Fruit fly (Drosophila melanogaster) whole organism, wandering third instar larva: ENCODE measurements around the gene Sirt4.

Experiments
- Abd-B ChIP-seq: fragments of >200 bp; optimal IDR thresholded peaks from 2 replicates; lab custom pipeline; 2017; ENCODE audit warnings: missing biosample characterization, missing genetic modification characterization
- CG32264 ChIP-seq: fragments of 200-800 bp; sonication (Bioruptor generic); optimal IDR thresholded peaks from 2 replicates; lab custom pipeline; 2016; ENCODE audit warnings: missing biosample characterization, missing genetic modification characterization
- CG9705 ChIP-seq: fragments of 200-800 bp; sonication (Bioruptor generic); optimal IDR thresholded peaks from 2 replicates; lab custom pipeline; 2018; ENCODE audit warnings: missing biosample characterization, mild to moderate bottlenecking, missing genetic modification characterization
- CrebA ChIP-seq: fragments of 200-800 bp; sonication (Bioruptor generic); optimal IDR thresholded peaks from 2 replicates; lab custom pipeline; 2016; ENCODE audit warnings: missing biosample characterization, mild to moderate bottlenecking, missing genetic modification characterization, borderline replicate concordance
- Dfd ChIP-seq: fragments of >200 bp; optimal IDR thresholded peaks from 2 replicates; lab custom pipeline; 2017; ENCODE audit warnings: missing biosample characterization, missing genetic modification characterization
- Dif ChIP-seq: fragments of 200-275, 200-300 bp; sonication (Bioruptor generic); optimal IDR thresholded peaks from 2 replicates; lab custom pipeline; 2018; ENCODE audit warnings: missing biosample characterization, missing genetic modification characterization; ENCODE audit not compliant: partially characterized antibody
- GATAd ChIP-seq: sonication (Bioruptor generic); optimal IDR thresholded peaks from 2 replicates; lab custom pipeline; 2016; ENCODE audit warnings: missing biosample characterization, missing genetic modification characterization
- HLH106 ChIP-seq: fragments of 200-800 bp; optimal IDR thresholded peaks from 3 replicates; lab custom pipeline; 2019; ENCODE audit warnings: missing biosample characterization, mild to moderate bottlenecking, missing genetic modification characterization, moderate library complexity
- Hnf4 ChIP-seq: fragments of 200-800 bp; sonication (Bioruptor generic); optimal IDR thresholded peaks from 2 replicates; lab custom pipeline; 2016; ENCODE audit warnings: missing biosample characterization, mild to moderate bottlenecking, missing genetic modification characterization
- Hr78 ChIP-seq: fragments of >200 bp; optimal IDR thresholded peaks from 2 replicates; lab custom pipeline; 2017; ENCODE audit warnings: missing biosample characterization, missing genetic modification characterization
- Hr83 ChIP-seq: fragments of 200-300 bp; sonication (Bioruptor generic); optimal IDR thresholded peaks from 2 replicates; lab custom pipeline; 2016; ENCODE audit warnings: missing biosample characterization, mild to moderate bottlenecking, missing genetic modification characterization, moderate library complexity; ENCODE audit not compliant: poor library complexity, severe bottlenecking
- Jra ChIP-seq: sonication (Bioruptor generic); optimal IDR thresholded peaks from 2 replicates; lab custom pipeline; 2016; ENCODE audit warnings: missing biosample characterization, missing genetic modification characterization
- Mio ChIP-seq: sonication (Bioruptor generic); optimal IDR thresholded peaks from 2 replicates; lab custom pipeline; 2016; ENCODE audit warnings: missing biosample characterization, missing genetic modification characterization
- Myc ChIP-seq: fragments of >200 bp; optimal IDR thresholded peaks from 2 replicates; lab custom pipeline; 2017
- N ChIP-seq: fragments of >200 bp; optimal IDR thresholded peaks from 2 replicates; lab custom pipeline; 2018; ENCODE audit warnings: missing biosample characterization, missing external identifiers, missing genetic modification characterization
- OdsH ChIP-seq: fragments of 200-800 bp; sonication (Bioruptor generic); optimal IDR thresholded peaks from 2 replicates; lab custom pipeline; 2016; ENCODE audit warnings: missing biosample characterization, mild to moderate bottlenecking, missing genetic modification characterization
- Rel ChIP-seq, 2 experiments: fragments of 200-800 bp; sonication (Bioruptor generic) in 1 of 2; optimal IDR thresholded peaks; 2 replicates in 1 of 2; 3 replicates in 1 of 2; lab custom pipeline; 2016 to 2019; ENCODE audit warnings: mild to moderate bottlenecking in 2 of 2, missing biosample characterization in 2 of 2, missing genetic modification characterization in 2 of 2, moderate library complexity in 1 of 2
- Sp1 ChIP-seq: fragments of 200-800 bp; sonication (Bioruptor generic); optimal IDR thresholded peaks from 3 replicates; lab custom pipeline; 2019; ENCODE audit warnings: missing biosample characterization, mild to moderate bottlenecking, missing genetic modification characterization, moderate library complexity
- Vsx2 ChIP-seq: fragments of 200-300, 225-300 bp; sonication (Bioruptor generic); optimal IDR thresholded peaks from 2 replicates; lab custom pipeline; 2018; ENCODE audit warnings: missing biosample characterization, missing genetic modification characterization; ENCODE audit not compliant: partially characterized antibody
- br ChIP-seq: fragments of 200-800 bp; sonication (Bioruptor generic); optimal IDR thresholded peaks from 2 replicates; lab custom pipeline; 2016; ENCODE audit warnings: missing biosample characterization, missing genetic modification characterization
- brk ChIP-seq: fragments of 200-800 bp; sonication (Bioruptor generic); optimal IDR thresholded peaks from 2 replicates; lab custom pipeline; 2016; ENCODE audit warnings: missing biosample characterization, mild to moderate bottlenecking, missing genetic modification characterization
- dl ChIP-seq, 2 experiments: fragments of 175-275, 200-275 bp in 1 of 2; fragments of 200-275 bp in 1 of 2; sonication (Bioruptor generic); optimal IDR thresholded peaks; lab custom pipeline; 2018; ENCODE audit warnings: mild to moderate bottlenecking in 2 of 2, missing biosample characterization in 2 of 2, missing genetic modification characterization in 2 of 2, moderate library complexity in 2 of 2; ENCODE audit not compliant: partially characterized antibody in 2 of 2, insufficient read depth in 1 of 2
- dmrt93B ChIP-seq: fragments of 200-800 bp; sonication (Bioruptor generic); optimal IDR thresholded peaks from 2 replicates; lab custom pipeline; 2018; ENCODE audit warnings: missing biosample characterization, mild to moderate bottlenecking, missing genetic modification characterization
- dsf ChIP-seq: sonication (Bioruptor generic); optimal IDR thresholded peaks from 2 replicates; lab custom pipeline; 2016; ENCODE audit warnings: missing biosample characterization, missing genetic modification characterization, borderline replicate concordance
- ey ChIP-seq: fragments of 200-800 bp; sonication (Bioruptor generic); optimal IDR thresholded peaks from 2 replicates; lab custom pipeline; 2016; ENCODE audit warnings: missing biosample characterization, missing genetic modification characterization
- foxo ChIP-seq, 2 experiments: fragments of 200-800 bp; sonication (Bioruptor generic); optimal IDR thresholded peaks; 2 replicates in 1 of 2; 3 replicates in 1 of 2; lab custom pipeline; 2016 to 2017; ENCODE audit warnings: missing biosample characterization in 2 of 2, missing genetic modification characterization in 2 of 2
- fru ChIP-seq: fragments of 200-800 bp; sonication (Bioruptor generic); optimal IDR thresholded peaks from 3 replicates; lab custom pipeline; 2016; ENCODE audit warnings: missing biosample characterization, mild to moderate bottlenecking, missing genetic modification characterization
- h ChIP-seq: fragments of 200-800 bp; sonication (Bioruptor generic); optimal IDR thresholded peaks from 3 replicates; lab custom pipeline; 2016; ENCODE audit warnings: missing biosample characterization, mild to moderate bottlenecking, missing genetic modification characterization
- jim ChIP-seq: fragments of 175-275, 200-325 bp; sonication (Bioruptor generic); optimal IDR thresholded peaks from 2 replicates; lab custom pipeline; 2016; ENCODE audit warnings: missing biosample characterization, mild to moderate bottlenecking, missing genetic modification characterization
- lola ChIP-seq: fragments of >200 bp; optimal IDR thresholded peaks from 2 replicates; lab custom pipeline; 2017; ENCODE audit warnings: missing biosample characterization, missing genetic modification characterization
- pan ChIP-seq: fragments of >200 bp; optimal IDR thresholded peaks from 2 replicates; lab custom pipeline; 2017
- psq ChIP-seq: fragments of 200-800 bp; sonication (Bioruptor generic); optimal IDR thresholded peaks from 3 replicates; lab custom pipeline; 2017; ENCODE audit warnings: missing biosample characterization, mild to moderate bottlenecking, missing genetic modification characterization, moderate library complexity
- rgr ChIP-seq: fragments of 200-800 bp; sonication (Bioruptor generic); optimal IDR thresholded peaks from 3 replicates; lab custom pipeline; 2016; ENCODE audit warnings: missing biosample characterization, mild to moderate bottlenecking, missing genetic modification characterization
- sage ChIP-seq: fragments of 200-800 bp; sonication (Bioruptor generic); optimal IDR thresholded peaks from 2 replicates; lab custom pipeline; 2016; ENCODE audit warnings: missing biosample characterization, mild to moderate bottlenecking, missing genetic modification characterization
- sv ChIP-seq: fragments of 200-800 bp; sonication (Bioruptor generic); optimal IDR thresholded peaks from 3 replicates; lab custom pipeline; 2016; ENCODE audit warnings: missing biosample characterization, missing genetic modification characterization
- tai ChIP-seq: sonication (Bioruptor generic); optimal IDR thresholded peaks from 2 replicates; lab custom pipeline; 2016; ENCODE audit warnings: missing biosample characterization, missing genetic modification characterization
- usp ChIP-seq: fragments of >200 bp; optimal IDR thresholded peaks from 2 replicates; lab custom pipeline; 2017; ENCODE audit warnings: missing biosample characterization, missing genetic modification characterization
- woc ChIP-seq: sonication (Bioruptor generic); optimal IDR thresholded peaks from 2 replicates; lab custom pipeline; 2016; ENCODE audit warnings: missing biosample characterization, mild to moderate bottlenecking, missing genetic modification characterization

Sirt4 gene

DNA sequence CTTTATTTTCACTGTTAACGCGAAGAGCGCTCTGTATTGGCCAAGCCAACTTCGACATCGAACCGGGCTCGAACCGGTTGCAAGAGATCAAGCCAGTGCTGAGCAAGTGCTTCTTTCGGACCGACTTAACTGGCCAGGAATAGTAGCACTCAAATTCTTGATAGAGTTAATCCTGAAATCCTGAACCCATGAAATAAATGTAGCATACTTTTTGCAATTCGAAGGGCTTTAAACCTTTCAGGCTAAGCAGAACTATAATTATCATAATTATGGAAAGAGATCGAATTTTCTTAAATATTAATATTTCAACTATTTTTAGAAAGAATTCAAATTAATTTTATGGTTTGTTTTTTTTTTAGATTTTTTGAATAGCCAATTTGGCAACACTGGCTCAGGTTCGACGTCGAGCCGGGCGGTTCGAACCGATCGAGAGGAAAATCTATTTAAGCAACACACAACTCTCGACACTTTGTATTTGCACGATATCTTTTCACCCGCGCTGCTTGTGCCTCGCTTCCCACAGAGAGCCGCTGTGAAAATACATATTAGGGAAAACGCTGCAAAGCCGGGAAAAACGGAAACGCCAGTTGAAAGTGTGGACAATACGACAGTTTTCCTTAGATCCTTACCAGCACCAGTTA, 32.5 kb upstream of the Sirt4 start, which contains the start of gene AdamTS-B:
AdamTS-B (plus strand) TSS at position 471 of the 641 bp plus-strand sequence.
- peak; percentile 94 for TF ChIP-seq Myc (lab: Kevin White, UChicago)
- TF ChIP-seq Vsx2 (GFP tag; lab: Kevin White, UChicago), result no peak
- TF ChIP-seq Rel (GFP tag; optimal IDR thresholded peaks at IDR 0.05; lab: Kevin White, UChicago), result no peak
- no peak for TF ChIP-seq Rel (tag; optimal IDR thresholded peaks at IDR 0.05; lab: Kevin White, UChicago)
- TF ChIP-seq OdsH, result peak; percentile 60
- peak; percentile 47 for TF ChIP-seq br
- no peak for TF ChIP-seq CrebA (GFP tag; lab: Kevin White, UChicago)
- peak; percentile 52 for TF ChIP-seq dmrt93B (GFP tag; lab: Kevin White, UChicago)
- no peak for TF ChIP-seq dsf
- TF ChIP-seq Sp1, result peak; percentile 59
- peak; percentile 22 for TF ChIP-seq psq (GFP tag; lab: Kevin White, UChicago)
- TF ChIP-seq Dif, result no peak
- peak; percentile 74 for TF ChIP-seq HLH106
- peak in 1 of 2 experiments; percentile 74 for TF ChIP-seq foxo (GFP tag; optimal IDR thresholded peaks at IDR 0.05; lab: Kevin White, UChicago)
- TF ChIP-seq GATAd, result no peak
- TF ChIP-seq CG9705 (GFP tag; lab: Kevin White, UChicago), result peak; percentile 51
- TF ChIP-seq Mio (GFP tag; lab: Kevin White, UChicago), result no peak
- no peak for TF ChIP-seq Jra (GFP tag; lab: Kevin White, UChicago)
- TF ChIP-seq brk (GFP tag; lab: Kevin White, UChicago), result no peak
- no peak for TF ChIP-seq Abd-B (GFP tag; lab: Kevin White, UChicago)
- TF ChIP-seq Dfd, result no peak
- no peak for TF ChIP-seq sv (GFP tag; lab: Kevin White, UChicago)
- peak; percentile 35 for TF ChIP-seq rgr
- TF ChIP-seq ey (GFP tag; lab: Kevin White, UChicago), result peak; percentile 51
- TF ChIP-seq jim (GFP tag; lab: Kevin White, UChicago), result no peak
- no peak for TF ChIP-seq lola (GFP tag; lab: Kevin White, UChicago)
- no peak for TF ChIP-seq dl (GFP tag; optimal IDR thresholded peaks at IDR 0.05; lab: Kevin White, UChicago; ENCODE audit: insufficient read depth in 1 of 2, partially characterized antibody in 2 of 2)
- TF ChIP-seq Hr83, result no peak
- peak; percentile 72 for TF ChIP-seq fru (GFP tag; lab: Kevin White, UChicago)
- no peak for TF ChIP-seq usp (GFP tag; lab: Kevin White, UChicago)
- TF ChIP-seq pan (lab: Kevin White, UChicago), result no peak
- TF ChIP-seq Hr78, result no peak
- TF ChIP-seq h (GFP tag; lab: Kevin White, UChicago), result peak; percentile 49

DNA sequence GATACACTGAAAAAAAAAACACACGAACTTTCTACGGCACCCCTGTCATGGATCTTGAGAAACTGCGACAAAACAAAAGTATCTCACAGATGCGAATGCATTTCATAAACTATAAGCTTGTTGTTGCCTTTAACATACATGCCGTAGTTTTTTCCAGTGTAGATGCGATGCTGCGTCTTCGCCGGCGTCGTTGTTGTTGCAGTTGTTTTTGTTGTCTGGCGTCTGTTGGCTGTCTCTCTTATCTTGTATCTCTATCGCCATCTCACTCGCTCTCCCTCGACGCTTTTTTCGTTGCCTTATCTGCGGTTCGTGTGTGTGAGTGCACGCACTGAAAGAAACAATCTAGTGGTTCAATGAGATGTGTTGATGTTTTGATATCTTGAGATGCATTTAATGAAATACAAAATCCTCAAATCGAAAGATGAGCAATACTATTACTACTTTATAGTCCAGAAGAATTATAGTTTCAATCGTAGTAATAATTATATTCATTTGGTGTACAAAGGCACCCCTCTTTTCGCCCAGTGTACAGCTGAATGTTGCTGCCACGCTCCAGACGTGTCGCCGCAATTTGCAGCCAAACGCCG, 30.8 kb upstream of the Sirt4 start:
- peak; percentile 90 for TF ChIP-seq GATAd
- TF ChIP-seq Hr83, result peak; percentile 60
- peak; percentile 88 for TF ChIP-seq brk (GFP tag; lab: Kevin White, UChicago)
- TF ChIP-seq dsf, result peak; percentile 89
- peak; percentile 97 for TF ChIP-seq Hnf4 (GFP tag; lab: Kevin White, UChicago)
- TF ChIP-seq tai (GFP tag; lab: Kevin White, UChicago), result no peak
- TF ChIP-seq dmrt93B (GFP tag; lab: Kevin White, UChicago), result peak; percentile 94
- TF ChIP-seq h (GFP tag; lab: Kevin White, UChicago), result peak; percentile 98
- peak; percentile 98 for TF ChIP-seq ey (GFP tag; lab: Kevin White, UChicago)
- TF ChIP-seq fru (GFP tag; lab: Kevin White, UChicago), result peak; percentile 98
- peak; percentile 82 for TF ChIP-seq Rel (GFP tag; optimal IDR thresholded peaks at IDR 0.05; lab: Kevin White, UChicago)
- TF ChIP-seq Rel (tag; optimal IDR thresholded peaks at IDR 0.05; lab: Kevin White, UChicago), result peak; percentile 38
- peak; percentile 93 for TF ChIP-seq CG9705 (GFP tag; lab: Kevin White, UChicago)
- TF ChIP-seq Myc (lab: Kevin White, UChicago), result no peak
- TF ChIP-seq usp (GFP tag; lab: Kevin White, UChicago), result no peak
- TF ChIP-seq CrebA (GFP tag; lab: Kevin White, UChicago), result no peak
- peak; percentile 94 for TF ChIP-seq sage (GFP tag; lab: Kevin White, UChicago)
- TF ChIP-seq Dfd, result no peak
- TF ChIP-seq foxo (GFP tag; optimal IDR thresholded peaks at IDR 0.05; lab: Kevin White, UChicago), result peak; percentile 86 to 99
- TF ChIP-seq Vsx2 (GFP tag; lab: Kevin White, UChicago), result no peak
- TF ChIP-seq br, result peak; percentile 98
- peak; percentile 79 for TF ChIP-seq HLH106
- TF ChIP-seq N (GFP tag; lab: Kevin White, UChicago), result no peak
- peak; percentile 97 for TF ChIP-seq rgr
- TF ChIP-seq Dif, result no peak
- no peak for TF ChIP-seq Abd-B (GFP tag; lab: Kevin White, UChicago)
- peak; percentile 95 for TF ChIP-seq OdsH
- peak; percentile 93 for TF ChIP-seq Sp1
- peak; percentile 90 for TF ChIP-seq CG32264 (GFP tag; lab: Kevin White, UChicago)
- peak; percentile 87 for TF ChIP-seq Mio (GFP tag; lab: Kevin White, UChicago)
- TF ChIP-seq pan (lab: Kevin White, UChicago), result no peak
- TF ChIP-seq dl (GFP tag; optimal IDR thresholded peaks at IDR 0.05; lab: Kevin White, UChicago; ENCODE audit: insufficient read depth in 1 of 2, partially characterized antibody in 2 of 2), result no peak
- TF ChIP-seq Jra (GFP tag; lab: Kevin White, UChicago), result peak; percentile 93
- TF ChIP-seq jim (GFP tag; lab: Kevin White, UChicago), result peak; percentile 67
- peak; percentile 92 for TF ChIP-seq woc (GFP tag; lab: Kevin White, UChicago)
- TF ChIP-seq Hr78, result no peak
- peak; percentile 99 for TF ChIP-seq sv (GFP tag; lab: Kevin White, UChicago)
- TF ChIP-seq lola (GFP tag; lab: Kevin White, UChicago), result no peak
- TF ChIP-seq psq (GFP tag; lab: Kevin White, UChicago), result peak; percentile 93
